Worm (Caenorhabditis elegans) whole organism, mixed stage, embryonic: ENCODE measurements around the gene ain-1.

Experiments
- ceh-39 ChIP-seq: fragments of 150-350 bp; optimal IDR thresholded peaks from 2 replicates; lab custom pipeline; 2014; ENCODE audit warnings: missing biosample characterization, missing genetic modification characterization
- ces-1 ChIP-seq: fragments of 150-350 bp; optimal IDR thresholded peaks from 2 replicates; lab custom pipeline; 2014; ENCODE audit warnings: missing biosample characterization, missing genetic modification reagents, missing genetic modification characterization
- drap-1 ChIP-seq: fragments of 200-800 bp; sonication (Bioruptor generic); optimal IDR thresholded peaks from 3 replicates; lab custom pipeline; 2018; ENCODE audit warnings: mild to moderate bottlenecking, missing genetic modification characterization, missing compliant biosample characterization
- elt-3 ChIP-seq: fragments of 150-350 bp; optimal IDR thresholded peaks from 2 replicates; lab custom pipeline; 2014; ENCODE audit warnings: missing biosample characterization, missing genetic modification characterization
- mab-5 ChIP-seq: fragments of 150-350 bp; optimal IDR thresholded peaks from 2 replicates; lab custom pipeline; 2014; ENCODE audit warnings: missing biosample characterization, missing genetic modification characterization
- nhr-237 ChIP-seq: fragments of 150-350 bp; optimal IDR thresholded peaks from 2 replicates; lab custom pipeline; 2014; ENCODE audit warnings: missing biosample characterization, missing genetic modification characterization
- nhr-76 ChIP-seq: sonication (generic microtip); optimal IDR thresholded peaks from 2 replicates; lab custom pipeline; 2017; ENCODE audit warnings: missing biosample characterization, missing genetic modification characterization
- sptf-1 ChIP-seq: sonication (generic microtip); optimal IDR thresholded peaks from 2 replicates; lab custom pipeline; 2017; ENCODE audit warnings: mild to moderate bottlenecking, missing genetic modification characterization, moderate library complexity, missing compliant biosample characterization
- unc-62 ChIP-seq: fragments of 150-350 bp; optimal IDR thresholded peaks from 2 replicates; lab custom pipeline; 2014; ENCODE audit warnings: missing biosample characterization, missing genetic modification reagents, missing genetic modification characterization

DNA sequence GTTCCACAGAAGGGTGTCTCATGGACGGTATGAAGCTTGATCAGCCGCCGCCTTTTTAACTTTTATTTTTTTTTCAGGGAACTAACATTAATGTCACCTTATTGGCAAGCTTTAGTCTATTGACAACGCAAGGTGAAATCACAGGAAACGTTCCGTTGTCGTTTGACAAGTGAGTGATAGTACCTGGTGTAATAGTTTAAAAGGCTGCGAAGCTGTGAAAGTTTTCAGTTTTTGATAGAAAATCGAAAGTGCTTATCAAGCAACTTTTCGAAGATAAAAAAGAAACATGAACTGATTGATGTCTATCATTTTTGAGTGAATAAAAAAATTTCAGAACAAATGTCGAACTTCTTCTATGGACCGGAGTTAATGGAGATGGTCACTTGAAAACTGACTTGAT lies 20.9 kb downstream of the ain-1 start:
- TF ChIP-seq ceh-39 (tag; lab: Kevin White, UChicago) (no peak), ces-1 (no peak), nhr-76 (tag; lab: Kevin White, UChicago) (no peak), unc-62 (no peak), elt-3 (no peak), nhr-237 (tag; lab: Kevin White, UChicago) (no peak), sptf-1 (tag; lab: Kevin White, UChicago) (no peak), drap-1 (GFP tag; lab: Kevin White, UChicago) (no peak), mab-5 (tag; lab: Kevin White, UChicago) (no peak)
